Worm (Caenorhabditis elegans): Measurements from ENCODE around the gene smf-3.

The smf-3 gene

DNA sequence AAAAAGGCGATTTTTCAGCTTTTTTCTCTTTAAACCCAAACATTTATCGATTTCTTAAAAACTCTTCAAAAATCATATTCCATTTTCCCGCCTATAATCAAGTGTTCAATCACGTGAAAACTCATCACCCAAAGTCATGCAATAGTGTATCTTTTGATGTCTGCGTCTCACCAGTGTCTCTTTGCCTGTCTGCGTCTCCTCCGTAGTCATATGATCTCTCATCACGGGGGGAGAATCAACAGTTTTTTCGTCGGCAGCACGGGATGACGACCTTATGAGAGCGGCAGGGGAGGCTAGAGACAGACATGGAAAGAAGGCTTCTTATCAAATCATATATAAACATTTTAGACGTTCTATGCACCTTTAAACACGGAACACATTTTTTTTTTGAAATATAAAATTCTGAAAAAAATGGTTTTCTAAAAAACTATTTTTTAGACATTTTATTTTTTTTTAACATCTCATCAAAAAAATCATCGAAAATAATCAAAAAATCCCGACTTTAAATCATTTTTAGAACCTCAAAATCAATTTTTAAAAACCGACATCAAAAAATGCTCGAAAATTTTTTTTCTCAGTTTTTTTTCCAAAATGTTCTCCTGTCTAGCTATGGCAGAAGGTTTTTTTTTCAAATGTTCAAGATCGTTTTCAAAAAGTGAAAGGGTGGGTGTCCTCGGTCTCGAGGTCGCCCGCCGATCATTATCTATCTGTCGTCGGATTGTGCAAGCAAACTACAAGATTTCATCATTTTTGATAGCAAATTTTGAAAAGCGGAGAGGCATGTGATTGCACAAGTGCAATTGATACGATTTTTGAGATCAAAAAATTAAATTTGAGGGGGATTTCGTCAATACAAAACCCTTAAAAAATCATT is 16.4 kb upstream of the smf-3 start (continued):
- TF ChIP-seq mef-2 (tag; optimal IDR thresholded peaks at IDR 0.05) (peak; percentile 84), nhr-71 (tag; optimal IDR thresholded peaks at IDR 0.05) (peak; percentile 100), aly-2 (tag; optimal IDR thresholded peaks at IDR 0.05) (peak; percentile 84), nhr-237 (tag; optimal IDR thresholded peaks at IDR 0.05) (peak; percentile 90), C04F5.9 (tag; optimal IDR thresholded peaks at IDR 0.05) (peak; percentile 92), Y116A8C.19 (tag; optimal IDR thresholded peaks at IDR 0.05; ENCODE audit: borderline replicate concordance) (no peak), zag-1 (tag; optimal IDR thresholded peaks at IDR 0.05) (no peak), ceh-63 (GFP tag; optimal IDR thresholded peaks at IDR 0.05) (no peak), C34B4.2 (tag; optimal IDR thresholded peaks at IDR 0.05) (peak; percentile 59), elt-3 (tag; optimal IDR thresholded peaks at IDR 0.05) (peak in 5 of 6 experiments; percentile 31 to 100 (median 95)), ceh-8 (GFP tag; optimal IDR thresholded peaks at IDR 0.05) (peak; percentile 97), zip-4 (GFP tag; optimal IDR thresholded peaks at IDR 0.05) (peak; percentile 87), skn-1 (tag; optimal IDR thresholded peaks at IDR 0.05) (peak; percentile 98), ztf-11 (tag; optimal IDR thresholded peaks at IDR 0.05) (peak in 1 of 2 experiments; percentile 86), unc-98 (GFP tag; IDR thresholded peaks at IDR 0.05) (peak; percentile 75), lin-15B (tag; optimal IDR thresholded peaks at IDR 0.05) (peak; percentile 53), fkh-4 (tag; optimal IDR thresholded peaks at IDR 0.05; ENCODE audit: borderline replicate concordance) (peak; percentile 64), pax-3 (tag; optimal IDR thresholded peaks at IDR 0.05) (peak; percentile 98), blmp-1 (tag; optimal IDR thresholded peaks at IDR 0.05) (peak; percentile 90), vab-15 (tag; optimal IDR thresholded peaks at IDR 0.05) (peak; percentile 87), nhr-11 (tag; optimal IDR thresholded peaks at IDR 0.05) (peak; percentile 99), unc-30 (tag; optimal IDR thresholded peaks at IDR 0.05) (no peak), efl-1 (optimal IDR thresholded peaks at IDR 0.05) (peak; percentile 92 to 96), efl-1 (GFP tag; optimal IDR thresholded peaks at IDR 0.05 in 1 of 2) (peak; percentile 87 to 99), lin-13 (GFP tag; optimal IDR thresholded peaks at IDR 0.05) (peak; percentile 99), pqm-1 (tag; optimal IDR thresholded peaks at IDR 0.05) (no peak), nhr-47 (tag; optimal IDR thresholded peaks at IDR 0.05) (peak; percentile 99), snu-23 (GFP tag; optimal IDR thresholded peaks at IDR 0.05) (peak; percentile 99), mdl-1 (tag; optimal IDR thresholded peaks at IDR 0.05) (peak; percentile 39 to 100), lir-3 (tag; optimal IDR thresholded peaks at IDR 0.05; ENCODE audit: poor library complexity) (peak; percentile 94), nhr-84 (tag; optimal IDR thresholded peaks at IDR 0.05) (no peak), unc-130 (tag; optimal IDR thresholded peaks at IDR 0.05) (peak; percentile 99), egl-13 (tag; optimal IDR thresholded peaks at IDR 0.05) (peak; percentile 93), nhr-12 (tag; optimal IDR thresholded peaks at IDR 0.05) (peak; percentile 34)

DNA sequence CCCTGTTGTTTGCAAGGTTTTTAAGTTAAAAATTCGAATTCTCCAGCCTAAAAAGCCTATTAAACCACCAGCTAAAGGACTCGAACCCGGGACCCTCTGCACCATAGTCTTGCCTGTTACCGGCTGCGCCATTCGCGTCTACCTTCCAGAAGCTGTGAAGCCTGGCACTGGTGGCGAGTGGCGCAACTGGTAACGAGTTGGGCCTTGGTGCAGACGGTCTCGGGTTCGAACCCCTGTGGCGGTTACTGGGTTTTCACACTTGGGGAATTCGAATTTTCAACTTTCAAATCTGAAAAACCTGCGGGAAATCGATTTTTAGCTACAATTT is 15.8 kb upstream of the smf-3 start:
- TF ChIP-seq egl-13 (tag; optimal IDR thresholded peaks at IDR 0.05) (no peak), nhr-76 (tag; optimal IDR thresholded peaks at IDR 0.05) (no peak), lin-13 (GFP tag; optimal IDR thresholded peaks at IDR 0.05) (peak; percentile 28), hlh-17 (GFP tag; optimal IDR thresholded peaks at IDR 0.05; ENCODE audit: borderline replicate concordance) (peak; percentile 27)

ce11 chrIV:2603556-2604021 is 15.1 kb upstream of the smf-3 start:
- no peak for TF ChIP-seq snpc-4 (tag; optimal IDR thresholded peaks at IDR 0.05)
- peak; percentile 16 for TF ChIP-seq tbx-2 (tag; optimal IDR thresholded peaks at IDR 0.05)
- TF ChIP-seq lin-35 (GFP tag; optimal IDR thresholded peaks at IDR 0.05), result peak; percentile 43 to 61
- no peak for TF ChIP-seq pag-3 (tag; optimal IDR thresholded peaks at IDR 0.05; ENCODE audit: borderline replicate concordance, insufficient read depth)
- no peak for TF ChIP-seq pax-3 (tag; optimal IDR thresholded peaks at IDR 0.05)
- TF ChIP-seq ztf-11 (tag; optimal IDR thresholded peaks at IDR 0.05), result no peak
- TF ChIP-seq xbp-1 (tag; optimal IDR thresholded peaks at IDR 0.05), result peak; percentile 4
- TF ChIP-seq nhr-71 (tag; optimal IDR thresholded peaks at IDR 0.05), result peak; percentile 61
- TF ChIP-seq egl-27 (tag; optimal IDR thresholded peaks at IDR 0.05), result no peak
- TF ChIP-seq fos-1 (tag; optimal IDR thresholded peaks at IDR 0.05), result no peak
- TF ChIP-seq nhr-12 (tag; optimal IDR thresholded peaks at IDR 0.05), result no peak
- TF ChIP-seq unc-86 (tag; optimal IDR thresholded peaks at IDR 0.05), result peak; percentile 15
- no peak for TF ChIP-seq elt-3 (tag; optimal IDR thresholded peaks at IDR 0.05)
- no peak for TF ChIP-seq lir-3 (tag; optimal IDR thresholded peaks at IDR 0.05; ENCODE audit: poor library complexity)
- no peak for TF ChIP-seq unc-130 (tag; optimal IDR thresholded peaks at IDR 0.05)
- no peak for TF ChIP-seq nhr-90 (tag; optimal IDR thresholded peaks at IDR 0.05; ENCODE audit: poor library complexity)
- no peak for TF ChIP-seq unc-62 (GFP tag; optimal IDR thresholded peaks at IDR 0.05)
- no peak for TF ChIP-seq ceh-63 (GFP tag; optimal IDR thresholded peaks at IDR 0.05)
- TF ChIP-seq lin-13 (GFP tag; optimal IDR thresholded peaks at IDR 0.05), result peak; percentile 48
- no peak for TF ChIP-seq irx-1 (tag; optimal IDR thresholded peaks at IDR 0.05)
- no peak for TF ChIP-seq hpl-2 (GFP tag; optimal IDR thresholded peaks at IDR 0.05)

All from whole organism, L1 larva.